Worm (Caenorhabditis elegans): Measurements from ENCODE around the gene C05A2.4.

Gene C05A2.4

DNA sequence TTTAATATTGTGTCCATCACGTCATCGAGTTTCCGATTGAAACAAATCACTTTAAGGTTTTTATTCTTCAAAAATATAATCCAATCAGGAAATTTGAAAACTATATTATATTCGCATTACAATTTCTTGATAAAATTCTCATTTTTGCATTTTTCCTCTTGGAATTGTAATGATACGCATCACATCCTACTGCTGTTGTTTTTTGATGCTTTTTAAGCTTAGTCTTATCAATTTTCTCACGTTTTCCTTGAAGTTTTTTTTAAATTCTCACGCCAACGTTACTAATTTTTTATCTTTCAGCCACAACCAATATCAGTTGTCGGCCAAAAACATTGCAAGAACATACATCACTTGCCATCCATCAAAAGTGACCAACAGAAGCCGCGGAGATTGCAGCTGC, 13.2 kb upstream of the C05A2.4 start, which contains the start of gene gsp-1:
gsp-1 (plus strand) TSS at position 301 of the 400 bp plus-strand sequence.
- TF ChIP-seq tab-1 (GFP tag; IDR thresholded peaks at IDR 0.05): no peak
- no peak for TF ChIP-seq klf-2 (GFP tag; conservative IDR thresholded peaks at IDR 0.05)
- no peak for TF ChIP-seq med-1 (GFP tag; optimal IDR thresholded peaks at IDR 0.05; ENCODE audit: insufficient read depth)
- no peak for TF ChIP-seq ref-1 (GFP tag; conservative IDR thresholded peaks at IDR 0.05)
- TF ChIP-seq T22C8.4 (GFP tag; IDR thresholded peaks at IDR 0.05): no peak
- TF ChIP-seq ztf-23 (GFP tag; IDR thresholded peaks at IDR 0.05): no peak
- no peak for TF ChIP-seq cog-1 (tag; optimal IDR thresholded peaks at IDR 0.05)
- TF ChIP-seq flt-1 (GFP tag; IDR thresholded peaks at IDR 0.05): no peak
- no peak for TF ChIP-seq ztf-29 (GFP tag; IDR thresholded peaks at IDR 0.05)

- TF ChIP-seq ztf-23 (GFP tag; IDR thresholded peaks at IDR 0.05): no peak
- no peak for TF ChIP-seq ztf-29 (GFP tag; IDR thresholded peaks at IDR 0.05)
- no peak for TF ChIP-seq klf-2 (GFP tag; conservative IDR thresholded peaks at IDR 0.05)
- no peak for TF ChIP-seq tab-1 (GFP tag; IDR thresholded peaks at IDR 0.05)
- TF ChIP-seq flt-1 (GFP tag; IDR thresholded peaks at IDR 0.05): no peak
- no peak for TF ChIP-seq cog-1 (tag; optimal IDR thresholded peaks at IDR 0.05)
- TF ChIP-seq med-1 (GFP tag; optimal IDR thresholded peaks at IDR 0.05; ENCODE audit: insufficient read depth): no peak
- no peak for TF ChIP-seq T22C8.4 (GFP tag; IDR thresholded peaks at IDR 0.05)
- no peak for TF ChIP-seq ref-1 (GFP tag; conservative IDR thresholded peaks at IDR 0.05)
These were observed 11.8 kb upstream of the C05A2.4 start for ce11 chrV:10683458-10683857.

DNA sequence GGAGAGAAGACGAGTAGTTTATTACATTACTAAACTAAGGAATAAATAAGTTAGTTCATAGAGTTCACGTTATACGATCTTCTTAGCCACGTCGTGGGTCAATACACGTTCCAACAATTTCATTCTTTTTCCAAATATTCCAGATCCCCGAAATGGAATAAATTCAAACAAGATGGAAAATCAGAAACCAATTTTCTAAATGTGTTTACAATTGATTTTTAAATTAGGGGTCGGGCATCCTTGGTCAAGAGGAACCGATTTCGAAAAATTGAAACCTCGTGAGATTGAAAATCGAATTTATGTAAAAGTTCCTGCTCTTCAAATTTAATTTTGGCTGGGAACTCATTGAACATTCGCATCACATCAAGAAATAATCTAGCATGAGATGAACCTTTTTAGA, 10.5 kb upstream of the C05A2.4 start:
- no peak for TF ChIP-seq flt-1 (GFP tag; IDR thresholded peaks at IDR 0.05)
- no peak for TF ChIP-seq ref-1 (GFP tag; conservative IDR thresholded peaks at IDR 0.05)
- TF ChIP-seq cog-1 (tag; optimal IDR thresholded peaks at IDR 0.05): no peak
- TF ChIP-seq ztf-23 (GFP tag; IDR thresholded peaks at IDR 0.05): no peak
- TF ChIP-seq tab-1 (GFP tag; IDR thresholded peaks at IDR 0.05): no peak

DNA sequence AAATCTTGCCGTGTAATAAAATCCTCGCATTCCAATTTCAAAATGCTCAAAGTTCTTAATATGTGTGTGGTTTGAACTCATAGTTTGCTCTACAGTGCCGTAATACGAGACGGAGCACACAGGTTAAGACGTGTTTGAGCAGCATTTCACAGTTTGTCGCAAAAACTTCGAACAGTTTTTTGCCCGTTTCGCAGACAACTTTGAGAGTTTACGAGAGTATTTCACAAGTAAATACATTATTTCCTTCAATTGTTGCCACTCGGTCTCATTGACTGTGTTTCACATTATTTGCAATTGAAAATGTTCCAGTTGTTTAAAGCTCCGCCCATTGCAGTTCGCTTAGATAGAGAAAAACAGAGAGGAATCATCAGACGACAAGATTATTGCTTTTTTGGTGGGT, 7.7 kb upstream of the C05A2.4 start, which contains the start of gene F29F11.20:
F29F11.20 (plus strand) TSS at position 301 of the 400 bp plus-strand sequence.
- TF ChIP-seq ref-1 (GFP tag; conservative IDR thresholded peaks at IDR 0.05) (no peak), cog-1 (tag; optimal IDR thresholded peaks at IDR 0.05) (no peak), tab-1 (GFP tag; IDR thresholded peaks at IDR 0.05) (no peak), ztf-29 (GFP tag; IDR thresholded peaks at IDR 0.05) (no peak), flt-1 (GFP tag; IDR thresholded peaks at IDR 0.05) (no peak), klf-2 (GFP tag; conservative IDR thresholded peaks at IDR 0.05) (no peak)

DNA sequence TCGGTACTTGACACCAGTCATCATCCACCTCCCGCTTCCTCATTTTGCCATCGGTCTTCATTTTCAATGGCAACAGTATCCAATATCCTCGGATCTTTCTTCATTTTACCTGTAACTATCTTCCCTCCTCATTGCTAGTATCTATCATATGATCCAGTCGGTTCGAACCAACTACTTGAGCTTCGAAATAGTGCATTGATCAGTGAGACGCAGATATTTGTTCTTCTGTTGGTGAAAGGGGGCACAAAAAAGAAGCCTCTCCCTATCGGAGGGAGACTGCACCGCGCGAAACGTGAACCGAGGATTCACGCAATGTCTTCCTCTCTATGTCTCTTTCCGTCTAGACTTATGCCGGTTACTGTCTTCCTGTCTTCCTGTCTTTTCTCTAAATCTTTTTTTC, 4.0 kb upstream of the C05A2.4 start:
- no peak for TF ChIP-seq T22C8.4 (GFP tag; IDR thresholded peaks at IDR 0.05)
- no peak for TF ChIP-seq tab-1 (GFP tag; IDR thresholded peaks at IDR 0.05)
- TF ChIP-seq med-1 (GFP tag; optimal IDR thresholded peaks at IDR 0.05; ENCODE audit: insufficient read depth): no peak
- no peak for TF ChIP-seq ztf-29 (GFP tag; IDR thresholded peaks at IDR 0.05)
- no peak for TF ChIP-seq ztf-23 (GFP tag; IDR thresholded peaks at IDR 0.05)
- TF ChIP-seq klf-2 (GFP tag; conservative IDR thresholded peaks at IDR 0.05): no peak
- TF ChIP-seq flt-1 (GFP tag; IDR thresholded peaks at IDR 0.05): no peak
- no peak for TF ChIP-seq ref-1 (GFP tag; conservative IDR thresholded peaks at IDR 0.05)
- TF ChIP-seq cog-1 (tag; optimal IDR thresholded peaks at IDR 0.05): no peak

ce11 chrV:10693749-10694148, 1.5 kb upstream of the C05A2.4 start:
- TF ChIP-seq med-1 (GFP tag; optimal IDR thresholded peaks at IDR 0.05; ENCODE audit: insufficient read depth) (no peak), ref-1 (GFP tag; conservative IDR thresholded peaks at IDR 0.05) (no peak), T22C8.4 (GFP tag; IDR thresholded peaks at IDR 0.05) (no peak), tab-1 (GFP tag; IDR thresholded peaks at IDR 0.05) (no peak), klf-2 (GFP tag; conservative IDR thresholded peaks at IDR 0.05) (no peak), flt-1 (GFP tag; IDR thresholded peaks at IDR 0.05) (no peak), cog-1 (tag; optimal IDR thresholded peaks at IDR 0.05) (no peak), ztf-29 (GFP tag; IDR thresholded peaks at IDR 0.05) (no peak), ztf-23 (GFP tag; IDR thresholded peaks at IDR 0.05) (no peak)

DNA sequence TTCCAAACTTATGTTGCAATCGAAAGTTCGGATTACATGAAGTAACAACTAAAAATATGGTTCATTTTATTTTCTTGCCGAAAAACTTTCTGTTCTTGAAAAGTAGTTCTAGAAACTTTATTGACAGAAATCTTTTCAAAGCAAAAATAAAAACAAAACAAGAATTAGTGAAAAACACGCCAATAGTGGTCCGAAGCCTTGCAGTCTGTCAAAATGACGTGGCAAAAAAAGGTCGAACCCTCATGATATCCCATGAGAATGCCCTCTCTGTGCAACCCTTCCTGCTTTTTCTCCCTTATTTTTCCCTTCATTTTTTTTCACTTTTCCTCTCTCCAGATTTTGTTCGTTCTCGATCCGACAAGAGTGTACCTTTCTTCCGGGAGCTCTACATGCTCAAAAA, 3.8 kb downstream of the C05A2.4 start:
- TF ChIP-seq ref-1 (GFP tag; conservative IDR thresholded peaks at IDR 0.05) (no peak), klf-2 (GFP tag; conservative IDR thresholded peaks at IDR 0.05) (no peak), flt-1 (GFP tag; IDR thresholded peaks at IDR 0.05) (no peak), T22C8.4 (GFP tag; IDR thresholded peaks at IDR 0.05) (no peak), ztf-29 (GFP tag; IDR thresholded peaks at IDR 0.05) (no peak), cog-1 (tag; optimal IDR thresholded peaks at IDR 0.05) (no peak), ztf-23 (GFP tag; IDR thresholded peaks at IDR 0.05) (no peak), tab-1 (GFP tag; IDR thresholded peaks at IDR 0.05) (no peak), med-1 (GFP tag; optimal IDR thresholded peaks at IDR 0.05; ENCODE audit: insufficient read depth) (no peak)

DNA sequence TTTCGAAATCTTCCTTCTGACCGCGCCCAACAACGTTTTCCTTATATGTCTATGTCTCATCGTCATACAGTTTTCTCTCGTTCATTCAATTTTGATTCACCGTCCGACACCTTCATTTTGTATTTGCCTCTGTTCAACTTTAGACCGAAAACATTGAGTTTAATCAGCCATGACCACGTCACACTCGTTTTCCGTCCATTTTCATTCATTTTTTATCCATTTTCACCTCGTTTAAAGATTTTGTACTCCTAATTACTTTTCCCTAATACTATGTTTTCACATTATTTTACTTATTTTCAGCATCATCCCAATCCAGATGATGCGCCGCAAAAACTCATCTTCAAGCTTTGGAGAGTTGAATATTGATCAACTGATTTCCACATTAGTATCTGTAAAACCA, 7.0 kb downstream of the C05A2.4 start, which contains the start of gene pph-1:
pph-1 (plus strand) TSS at position 301 of the 400 bp plus-strand sequence.
- no peak for TF ChIP-seq ztf-29 (GFP tag; IDR thresholded peaks at IDR 0.05)
- TF ChIP-seq med-1 (GFP tag; optimal IDR thresholded peaks at IDR 0.05; ENCODE audit: insufficient read depth): no peak
- TF ChIP-seq cog-1 (tag; optimal IDR thresholded peaks at IDR 0.05): no peak
- TF ChIP-seq ztf-23 (GFP tag; IDR thresholded peaks at IDR 0.05): no peak
- TF ChIP-seq tab-1 (GFP tag; IDR thresholded peaks at IDR 0.05): no peak
- TF ChIP-seq klf-2 (GFP tag; conservative IDR thresholded peaks at IDR 0.05): no peak
- no peak for TF ChIP-seq flt-1 (GFP tag; IDR thresholded peaks at IDR 0.05)

ce11 chrV:10702910-10703309, 7.6 kb downstream of the C05A2.4 start:
- TF ChIP-seq tab-1 (GFP tag; IDR thresholded peaks at IDR 0.05) (no peak), ref-1 (GFP tag; conservative IDR thresholded peaks at IDR 0.05) (no peak), flt-1 (GFP tag; IDR thresholded peaks at IDR 0.05) (no peak), med-1 (GFP tag; optimal IDR thresholded peaks at IDR 0.05; ENCODE audit: insufficient read depth) (no peak), klf-2 (GFP tag; conservative IDR thresholded peaks at IDR 0.05) (no peak), ztf-29 (GFP tag; IDR thresholded peaks at IDR 0.05) (no peak), T22C8.4 (GFP tag; IDR thresholded peaks at IDR 0.05) (no peak), cog-1 (tag; optimal IDR thresholded peaks at IDR 0.05) (no peak), ztf-23 (GFP tag; IDR thresholded peaks at IDR 0.05) (no peak)

ce11 chrV:10708346-10708745, 13.1 kb downstream of the C05A2.4 start:
- TF ChIP-seq klf-2 (GFP tag; conservative IDR thresholded peaks at IDR 0.05) (no peak), ref-1 (GFP tag; conservative IDR thresholded peaks at IDR 0.05) (no peak), med-1 (GFP tag; optimal IDR thresholded peaks at IDR 0.05; ENCODE audit: insufficient read depth) (no peak), flt-1 (GFP tag; IDR thresholded peaks at IDR 0.05) (no peak), T22C8.4 (GFP tag; IDR thresholded peaks at IDR 0.05) (no peak), ztf-23 (GFP tag; IDR thresholded peaks at IDR 0.05) (no peak), cog-1 (tag; optimal IDR thresholded peaks at IDR 0.05) (no peak), ztf-29 (GFP tag; IDR thresholded peaks at IDR 0.05) (no peak), tab-1 (GFP tag; IDR thresholded peaks at IDR 0.05) (no peak)

Data from whole organism, midembryonic.